Worm (Caenorhabditis elegans): Measurements from ENCODE around the gene byn-1.
A peak's percentile ranks its signal among the peaks of the same experiment; 100 is the strongest.

byn-1 gene

ce11 chrIII:6887574-6887973 is 44.2 kb upstream of the byn-1 start (continued):
- TF ChIP-seq ceh-63 (GFP tag; optimal IDR thresholded peaks at IDR 0.05) (no peak), irx-1 (tag; optimal IDR thresholded peaks at IDR 0.05) (peak; percentile 4), mep-1 (tag; optimal IDR thresholded peaks at IDR 0.05) (peak; percentile 74), snu-23 (GFP tag; optimal IDR thresholded peaks at IDR 0.05) (peak; percentile 81), lin-39 (tag; optimal IDR thresholded peaks at IDR 0.05) (no peak), nhr-28 (tag; optimal IDR thresholded peaks at IDR 0.05) (no peak), aly-2 (tag; optimal IDR thresholded peaks at IDR 0.05) (peak; percentile 56), tbx-2 (tag; optimal IDR thresholded peaks at IDR 0.05) (peak; percentile 40), ztf-4 (tag; optimal IDR thresholded peaks at IDR 0.05) (peak; percentile 38), swsn-7 (tag; optimal IDR thresholded peaks at IDR 0.05) (peak; percentile 70), grh-1 (GFP tag; IDR thresholded peaks at IDR 0.05) (peak; percentile 20; the same call in 1 of the 2 replicates), hpl-2 (GFP tag; optimal IDR thresholded peaks at IDR 0.05) (no peak), mdl-1 (tag; optimal IDR thresholded peaks at IDR 0.05) (peak in 1 of 2 experiments; percentile 65), efl-3 (GFP tag; optimal IDR thresholded peaks at IDR 0.05) (no peak), lin-35 (GFP tag; optimal IDR thresholded peaks at IDR 0.05) (peak; percentile 58 to 80), dsc-1 (tag; optimal IDR thresholded peaks at IDR 0.05) (peak; percentile 63), pqm-1 (tag; optimal IDR thresholded peaks at IDR 0.05) (no peak), jun-1 (tag; optimal IDR thresholded peaks at IDR 0.05) (peak; percentile 21), mef-2 (tag; optimal IDR thresholded peaks at IDR 0.05) (no peak), ceh-8 (GFP tag; optimal IDR thresholded peaks at IDR 0.05) (peak; percentile 48), nhr-19 (GFP tag; conservative IDR thresholded peaks at IDR 0.05) (peak; percentile 70), lir-3 (tag; optimal IDR thresholded peaks at IDR 0.05; ENCODE audit: poor library complexity) (peak; percentile 62), lin-14 (GFP tag; optimal IDR thresholded peaks at IDR 0.05) (peak; percentile 58), nhr-11 (tag; optimal IDR thresholded peaks at IDR 0.05) (no peak), nhr-84 (tag; optimal IDR thresholded peaks at IDR 0.05) (no peak), C16A3.4 (tag; optimal IDR thresholded peaks at IDR 0.05) (peak; percentile 70), nhr-85 (tag) (peak; percentile 48), rnt-1 (tag; optimal IDR thresholded peaks at IDR 0.05) (peak; percentile 69), hlh-4 (tag; optimal IDR thresholded peaks at IDR 0.05) (no peak), vab-15 (tag; optimal IDR thresholded peaks at IDR 0.05) (no peak), snpc-4 (tag; optimal IDR thresholded peaks at IDR 0.05) (no peak), lin-13 (GFP tag; optimal IDR thresholded peaks at IDR 0.05) (peak; percentile 60), tlp-1 (tag; optimal IDR thresholded peaks at IDR 0.05) (no peak), nhr-77 (tag; optimal IDR thresholded peaks at IDR 0.05) (peak; percentile 36), xbp-1 (tag; optimal IDR thresholded peaks at IDR 0.05) (peak; percentile 56), nhr-76 (tag; optimal IDR thresholded peaks at IDR 0.05) (no peak), C34B4.2 (tag; optimal IDR thresholded peaks at IDR 0.05) (no peak), egl-27 (tag; optimal IDR thresholded peaks at IDR 0.05) (peak in 1 of 2 experiments; percentile 5), fkh-4 (tag; optimal IDR thresholded peaks at IDR 0.05; ENCODE audit: borderline replicate concordance) (no peak), skn-1 (tag; optimal IDR thresholded peaks at IDR 0.05) (peak; percentile 47), ama-1 (optimal IDR thresholded peaks at IDR 0.05) (no peak), lsy-2 (tag; optimal IDR thresholded peaks at IDR 0.05) (peak; percentile 59 to 75), ces-1 (GFP tag; optimal IDR thresholded peaks at IDR 0.05) (no peak), ceh-90 (tag; optimal IDR thresholded peaks at IDR 0.05) (no peak), unc-86 (tag; optimal IDR thresholded peaks at IDR 0.05) (peak; percentile 29), zag-1 (tag; optimal IDR thresholded peaks at IDR 0.05) (no peak), fkh-8 (tag; optimal IDR thresholded peaks at IDR 0.05) (peak; percentile 44), fkh-10 (GFP tag; optimal IDR thresholded peaks at IDR 0.05) (peak; percentile 37), lin-15B (tag; optimal IDR thresholded peaks at IDR 0.05) (peak; percentile 5), unc-98 (GFP tag; IDR thresholded peaks at IDR 0.05) (peak; percentile 36; the same call in 1 of the 2 replicates)

Data from whole organism, L1 larva.